Worm (Caenorhabditis elegans) whole organism, L2 larva: ENCODE results near the gene C46E10.8.

Experiments used
- F13H6.1 ChIP-seq: sonication (generic microtip); optimal IDR thresholded peaks from 2 replicates; lab custom pipeline; 2016; ENCODE audit warnings: missing genetic modification characterization, missing compliant biosample characterization
- R02D3.7 ChIP-seq: fragments of 150-350 bp; optimal IDR thresholded peaks from 2 replicates; lab custom pipeline; 2014; ENCODE audit warnings: missing biosample characterization, missing genetic modification characterization
- ZK546.5 ChIP-seq: sonication (generic microtip); optimal IDR thresholded peaks from 2 replicates; lab custom pipeline; 2017; ENCODE audit warnings: missing biosample characterization, missing genetic modification characterization
- alr-1 ChIP-seq: fragments of 150-350 bp; optimal IDR thresholded peaks from 2 replicates; lab custom pipeline; 2014; ENCODE audit warnings: missing biosample characterization, missing genetic modification characterization
- ama-1 ChIP-seq: fragments of 150-350 bp; optimal IDR thresholded peaks from 2 replicates; lab custom pipeline; 2018; ENCODE audit warnings: inconsistent platforms
- blmp-1 ChIP-seq: sonication (generic microtip); optimal IDR thresholded peaks from 2 replicates; lab custom pipeline; 2017; ENCODE audit warnings: missing genetic modification characterization, mild to moderate bottlenecking, missing compliant biosample characterization, antibody characterized with exemption, moderate library complexity; ENCODE audit not compliant: insufficient read depth
- ceh-82 ChIP-seq: fragments of 150-350 bp; optimal IDR thresholded peaks from 2 replicates; lab custom pipeline; 2014; ENCODE audit warnings: missing biosample characterization, missing genetic modification characterization
- crh-2 ChIP-seq: sonication (generic microtip); optimal IDR thresholded peaks from 2 replicates; lab custom pipeline; 2017; ENCODE audit warnings: missing biosample characterization, missing genetic modification characterization
- dmd-4 ChIP-seq: sonication (generic microtip); optimal IDR thresholded peaks from 2 replicates; lab custom pipeline; 2017; ENCODE audit warnings: missing biosample characterization, missing genetic modification characterization
- egl-27 ChIP-seq: sonication (generic microtip); optimal IDR thresholded peaks from 3 replicates; lab custom pipeline; 2017; ENCODE audit warnings: missing biosample characterization, missing genetic modification reagents, missing genetic modification characterization
- elt-1 ChIP-seq: fragments of 150-350 bp; optimal IDR thresholded peaks from 2 replicates; lab custom pipeline; 2014; ENCODE audit warnings: missing biosample characterization, missing genetic modification characterization
- elt-3 ChIP-seq: sonication (generic microtip); optimal IDR thresholded peaks from 2 replicates; lab custom pipeline; 2017; ENCODE audit warnings: missing biosample characterization, missing genetic modification characterization
- fos-1 ChIP-seq: fragments of 150-350 bp; optimal IDR thresholded peaks from 2 replicates; lab custom pipeline; 2014; ENCODE audit warnings: missing biosample characterization, missing genetic modification characterization
- lin-11 ChIP-seq: fragments of 150-350 bp; sonication (generic microtip); optimal IDR thresholded peaks from 2 replicates; lab custom pipeline; 2014; ENCODE audit warnings: missing biosample characterization, missing genetic modification characterization, inconsistent platforms, mixed read lengths
- lin-39 ChIP-seq: fragments of 150-350 bp; optimal IDR thresholded peaks from 2 replicates; lab custom pipeline; 2014; ENCODE audit warnings: missing biosample characterization, missing genetic modification reagents, missing genetic modification characterization
- lsy-2 ChIP-seq, 2 experiments: fragments of 150-350 bp in 1 of 2; sonication (generic microtip) in 1 of 2; optimal IDR thresholded peaks; 2 replicates each; lab custom pipeline; 2014 to 2017; ENCODE audit warnings: missing biosample characterization in 2 of 2, missing genetic modification characterization in 2 of 2
- mab-5 ChIP-seq: fragments of 150-350 bp; optimal IDR thresholded peaks from 2 replicates; lab custom pipeline; 2014; ENCODE audit warnings: missing biosample characterization, missing genetic modification characterization
- mbf-1 ChIP-seq: sonication (generic microtip); optimal IDR thresholded peaks from 2 replicates; lab custom pipeline; 2017; ENCODE audit warnings: missing biosample characterization, missing genetic modification characterization
- mdl-1 ChIP-seq, 2 experiments: fragments of 150-350 bp in 1 of 2; sonication (generic microtip) in 1 of 2; optimal IDR thresholded peaks; 2 replicates each; lab custom pipeline; 2017; ENCODE audit warnings: missing biosample characterization in 2 of 2, missing genetic modification characterization in 2 of 2
- nhr-10 ChIP-seq: sonication (generic microtip); optimal IDR thresholded peaks from 2 replicates; lab custom pipeline; 2017; ENCODE audit warnings: missing biosample characterization, missing genetic modification characterization
- nhr-11 ChIP-seq: fragments of 150-350 bp; optimal IDR thresholded peaks from 2 replicates; lab custom pipeline; 2014; ENCODE audit warnings: missing biosample characterization, missing genetic modification characterization
- nhr-12 ChIP-seq: fragments of 150-350 bp; optimal IDR thresholded peaks from 2 replicates; lab custom pipeline; 2014; ENCODE audit warnings: missing biosample characterization, missing genetic modification characterization
- nhr-21 ChIP-seq: fragments of 150-350 bp; optimal IDR thresholded peaks from 2 replicates; lab custom pipeline; 2014; ENCODE audit warnings: missing biosample characterization, missing genetic modification characterization
- nhr-23 ChIP-seq: fragments of 150-350 bp; optimal IDR thresholded peaks from 2 replicates; lab custom pipeline; 2014; ENCODE audit warnings: missing biosample characterization, missing genetic modification reagents, missing genetic modification characterization
- nhr-6 ChIP-seq: fragments of 150-350 bp; optimal IDR thresholded peaks from 2 replicates; lab custom pipeline; 2014; ENCODE audit warnings: missing biosample characterization, missing genetic modification characterization
- peb-1 ChIP-seq: fragments of 150-350 bp; optimal IDR thresholded peaks from 2 replicates; lab custom pipeline; 2014; ENCODE audit warnings: missing biosample characterization, missing genetic modification characterization
- skn-1 ChIP-seq: sonication (generic microtip); optimal IDR thresholded peaks from 2 replicates; lab custom pipeline; 2017; ENCODE audit warnings: missing biosample characterization, missing genetic modification characterization
- sma-9 ChIP-seq, 2 experiments: fragments of 150-350 bp in 1 of 2; sonication (generic microtip) in 1 of 2; optimal IDR thresholded peaks; 2 replicates each; lab custom pipeline; 2014 to 2016; ENCODE audit warnings: missing genetic modification characterization in 2 of 2, mild to moderate bottlenecking in 1 of 2, missing biosample characterization in 1 of 2, missing compliant biosample characterization in 1 of 2, missing genetic modification reagents in 1 of 2, moderate library complexity in 1 of 2
- snpc-4 ChIP-seq: fragments of 150-350 bp; optimal IDR thresholded peaks from 2 replicates; lab custom pipeline; 2014; ENCODE audit warnings: missing biosample characterization, missing genetic modification characterization
- unc-39 ChIP-seq: fragments of 150-350 bp; optimal IDR thresholded peaks from 2 replicates; lab custom pipeline; 2014; ENCODE audit warnings: missing biosample characterization, missing genetic modification characterization
- unc-55 ChIP-seq: fragments of 150-350 bp; sonication (generic microtip); optimal IDR thresholded peaks from 3 replicates; lab custom pipeline; 2014; ENCODE audit warnings: missing biosample characterization, missing genetic modification reagents, missing genetic modification characterization
- zag-1 ChIP-seq: fragments of 150-350 bp; optimal IDR thresholded peaks from 2 replicates; lab custom pipeline; 2014; ENCODE audit warnings: missing biosample characterization, missing genetic modification characterization
- ztf-1 ChIP-seq: fragments of 200-800 bp; sonication (Bioruptor generic); conservative IDR thresholded peaks from 2 replicates; pipeline ENCODE4 v1.3.6; 2022; ENCODE audit warnings: missing genetic modification characterization, missing compliant biosample characterization
- ztf-4 ChIP-seq: fragments of 150-350 bp; optimal IDR thresholded peaks from 2 replicates; lab custom pipeline; 2014; ENCODE audit warnings: missing biosample characterization, missing genetic modification characterization

C46E10.8 gene

DNA sequence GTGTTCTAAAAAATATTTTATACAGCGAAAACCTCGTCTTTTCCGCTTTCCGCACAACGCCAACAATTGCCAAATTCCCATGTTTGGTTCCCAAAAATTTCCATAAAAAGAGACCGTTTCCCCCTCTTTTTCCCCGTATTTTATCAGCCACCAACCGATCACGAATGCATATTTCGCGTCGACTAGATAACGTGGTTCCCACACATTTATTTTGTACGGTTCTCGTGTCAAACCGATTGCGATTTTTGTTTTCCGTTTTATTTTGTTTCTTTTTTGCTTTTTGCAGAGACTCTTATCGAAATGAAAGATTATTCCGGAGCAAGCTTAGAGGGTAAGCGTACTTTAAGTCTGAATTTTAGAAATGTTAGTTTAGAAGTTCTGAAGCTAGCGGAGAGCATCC is 6.9 kb downstream of the C46E10.8 start, which contains the start of gene C46E10.3:
Gene C46E10.3, plus strand, starts transcription at position 301 of the 400 bp plus-strand sequence.
- TF ChIP-seq unc-55 (GFP tag; lab: Kevin White, UChicago), result no peak
- no peak for TF ChIP-seq nhr-10
- TF ChIP-seq nhr-23 (tag; lab: Kevin White, UChicago), result no peak
- TF ChIP-seq mdl-1 (tag; optimal IDR thresholded peaks at IDR 0.05; lab: Kevin White, UChicago), result no peak
- TF ChIP-seq ztf-4 (tag; lab: Kevin White, UChicago), result no peak
- no peak for TF ChIP-seq elt-1 (tag; lab: Kevin White, UChicago)
- TF ChIP-seq nhr-11 (tag; lab: Kevin White, UChicago), result no peak

DNA sequence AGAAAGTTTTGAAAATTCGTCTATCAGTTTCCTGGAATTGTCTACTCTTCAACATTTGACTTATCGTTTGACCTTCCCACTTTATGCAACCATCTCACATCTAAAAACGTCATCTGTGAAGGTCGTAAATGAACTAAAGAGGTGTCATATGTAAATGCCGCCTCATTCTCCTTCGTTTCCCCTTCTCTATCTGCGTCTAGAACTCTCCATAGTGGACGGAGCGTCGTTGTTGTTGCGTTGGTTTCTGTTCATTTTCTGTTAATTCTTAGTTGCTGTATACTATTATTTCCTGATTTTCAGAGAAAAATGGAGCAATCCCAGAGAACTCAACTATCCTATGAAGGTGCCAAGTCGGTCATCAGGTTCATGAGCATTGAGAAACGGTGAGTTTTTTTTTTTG is 10.9 kb downstream of the C46E10.8 start, which contains the start of gene fbxc-52:
Gene fbxc-52, plus strand, starts transcription at position 301 of the 400 bp plus-strand sequence.
- TF ChIP-seq lin-39 (tag; lab: Kevin White, UChicago) (no peak), lsy-2 (tag; optimal IDR thresholded peaks at IDR 0.05; lab: Kevin White, UChicago) (no peak), crh-2 (tag; lab: Kevin White, UChicago) (no peak)

DNA sequence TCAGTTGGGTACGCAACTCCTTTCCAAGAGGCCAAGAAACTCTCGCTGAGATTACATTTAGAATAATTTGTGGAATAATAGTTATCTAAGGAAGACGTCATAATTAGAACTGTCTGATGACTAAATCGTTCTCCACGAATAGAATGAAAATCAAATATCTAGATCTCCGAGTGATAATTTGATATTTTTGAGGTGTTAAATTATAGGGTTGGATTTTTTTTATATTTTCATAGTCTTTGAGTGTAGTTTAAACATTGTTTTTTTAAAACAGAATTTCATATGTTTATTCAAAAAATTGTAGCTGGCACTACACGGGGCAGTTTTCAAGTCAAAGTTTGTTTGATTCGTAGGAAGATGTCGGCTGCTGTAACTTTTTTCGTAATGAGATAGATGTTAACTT is 11.4 kb downstream of the C46E10.8 start, which contains the start of gene srh-99:
Gene srh-99, minus strand, starts transcription at position 101 of the 400 bp plus-strand sequence.
- TF ChIP-seq sma-9 (GFP tag; optimal IDR thresholded peaks at IDR 0.05; lab: Kevin White, UChicago) (no peak), sma-9 (tag; optimal IDR thresholded peaks at IDR 0.05; lab: Kevin White, UChicago) (no peak), mab-5 (tag; lab: Kevin White, UChicago) (no peak), egl-27 (tag; lab: Kevin White, UChicago) (no peak), elt-3 (tag; lab: Kevin White, UChicago) (no peak), dmd-4 (tag; lab: Kevin White, UChicago) (no peak), ZK546.5 (tag; lab: Kevin White, UChicago) (no peak), ztf-1 (no peak)

DNA sequence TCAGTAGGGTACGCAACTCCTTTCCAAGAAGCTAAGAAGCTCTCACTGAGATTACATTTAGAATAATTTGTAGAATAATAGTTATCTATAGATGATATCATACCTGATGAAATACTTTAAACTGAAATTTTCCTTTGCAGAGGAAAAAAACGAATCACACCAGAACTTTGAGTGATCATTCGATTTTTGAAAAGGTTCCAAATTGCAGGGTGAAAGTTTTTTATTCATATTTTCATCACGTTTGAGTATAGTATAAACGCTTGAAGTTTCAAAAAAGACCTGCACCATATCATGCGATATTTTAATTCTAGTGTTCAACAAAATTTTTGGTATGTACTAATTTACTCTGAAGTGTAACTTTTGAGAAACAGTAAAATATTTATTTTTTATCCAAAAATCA is 13.3 kb downstream of the C46E10.8 start, which contains the start of gene srh-100:
Gene srh-100, minus strand, starts transcription at position 101 of the 400 bp plus-strand sequence.
- TF ChIP-seq skn-1 (tag; lab: Kevin White, UChicago) (no peak), mab-5 (tag; lab: Kevin White, UChicago) (no peak), ama-1 (lab: Kevin White, UChicago) (no peak), snpc-4 (tag; lab: Kevin White, UChicago) (no peak), nhr-11 (tag; lab: Kevin White, UChicago) (no peak), alr-1 (tag; lab: Kevin White, UChicago) (no peak), nhr-21 (no peak), blmp-1 (tag; lab: Kevin White, UChicago) (no peak), lin-11 (tag; lab: Kevin White, UChicago) (no peak), F13H6.1 (no peak), zag-1 (tag; lab: Kevin White, UChicago) (no peak), nhr-12 (tag; lab: Kevin White, UChicago) (no peak), mdl-1 (tag; optimal IDR thresholded peaks at IDR 0.05; lab: Kevin White, UChicago) (no peak), lsy-2 (tag; optimal IDR thresholded peaks at IDR 0.05; lab: Kevin White, UChicago) (no peak), sma-9 (GFP tag; optimal IDR thresholded peaks at IDR 0.05; lab: Kevin White, UChicago) (no peak), sma-9 (tag; optimal IDR thresholded peaks at IDR 0.05; lab: Kevin White, UChicago) (no peak), fos-1 (tag; lab: Kevin White, UChicago) (no peak), peb-1 (tag; lab: Kevin White, UChicago) (no peak), elt-1 (tag; lab: Kevin White, UChicago) (no peak), R02D3.7 (tag; lab: Kevin White, UChicago) (no peak), ZK546.5 (tag; lab: Kevin White, UChicago) (no peak)
- TF ChIP-seq, all 48 proteins: peak for 0

DNA sequence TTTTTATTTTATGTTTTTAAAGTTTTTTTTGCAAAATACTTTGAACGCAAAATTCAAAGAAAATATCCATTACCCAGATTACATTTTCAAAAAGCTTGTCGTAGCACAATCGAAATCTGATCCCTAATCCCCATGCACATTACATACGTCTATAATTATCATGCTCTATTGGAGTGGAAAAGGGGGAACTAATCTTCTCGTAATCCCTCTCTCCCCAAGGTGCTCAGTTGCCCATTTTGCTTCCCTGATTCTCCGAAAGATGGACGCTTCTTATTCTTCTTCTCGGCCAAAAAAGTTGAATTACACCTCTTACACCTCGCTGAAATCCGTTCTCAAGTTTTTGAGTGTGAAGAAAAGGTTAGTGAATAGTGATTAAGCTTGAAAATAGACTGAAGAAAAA is 16.8 kb downstream of the C46E10.8 start, which contains the start of gene fbxc-53:
Gene fbxc-53, plus strand, starts transcription at position 245 of the 400 bp plus-strand sequence.
- TF ChIP-seq mdl-1 (tag; optimal IDR thresholded peaks at IDR 0.05; lab: Kevin White, UChicago) (no peak), F13H6.1 (no peak), mbf-1 (tag; lab: Kevin White, UChicago) (no peak), nhr-23 (tag; lab: Kevin White, UChicago) (no peak), ama-1 (lab: Kevin White, UChicago) (no peak), nhr-6 (no peak), nhr-11 (tag; lab: Kevin White, UChicago) (no peak), unc-55 (GFP tag; lab: Kevin White, UChicago) (no peak), lin-39 (tag; lab: Kevin White, UChicago) (no peak), crh-2 (tag; lab: Kevin White, UChicago) (no peak), nhr-12 (tag; lab: Kevin White, UChicago) (no peak), unc-39 (tag; lab: Kevin White, UChicago) (no peak), ceh-82 (no peak)
